Worm (Caenorhabditis elegans) whole organism, early embryonic: ENCODE measurements around the gene C53A5.2.

Experiments
- B0310.2 ChIP-seq: sonication (generic microtip); optimal IDR thresholded peaks from 2 replicates; lab custom pipeline; 2016; ENCODE audit warnings: mild to moderate bottlenecking, missing genetic modification characterization, missing compliant biosample characterization
- F13C5.2 ChIP-seq: sonication (generic microtip); optimal IDR thresholded peaks from 2 replicates; lab custom pipeline; 2017; ENCODE audit warnings: mild to moderate bottlenecking, missing genetic modification characterization, inconsistent platforms, missing compliant biosample characterization
- aly-1 ChIP-seq: sonication (generic microtip); optimal IDR thresholded peaks from 2 replicates; lab custom pipeline; 2016; ENCODE audit warnings: missing genetic modification characterization, missing compliant biosample characterization
- ama-1 ChIP-seq: fragments of 150-350 bp; optimal IDR thresholded peaks from 2 replicates; lab custom pipeline; 2014
- ceh-36 ChIP-seq: sonication (generic microtip); optimal IDR thresholded peaks from 2 replicates; lab custom pipeline; 2016; ENCODE audit warnings: missing genetic modification characterization, inconsistent platforms, missing compliant biosample characterization
- flt-1 ChIP-seq: fragments of 200-800 bp; sonication (Bioruptor generic); IDR thresholded peaks from 2 replicates; pipeline ENCODE4 v1.3.6; 2022; ENCODE audit warnings: missing genetic modification characterization, missing compliant biosample characterization
- hnd-1 ChIP-seq: sonication (generic microtip); optimal IDR thresholded peaks from 2 replicates; lab custom pipeline; 2016; ENCODE audit warnings: missing genetic modification characterization, missing compliant biosample characterization
- pes-1 ChIP-seq: fragments of 200-800 bp; sonication (Bioruptor generic); IDR thresholded peaks from 2 replicates; pipeline ENCODE4 v1.3.6; 2022; ENCODE audit warnings: missing genetic modification reagents, missing genetic modification characterization, missing compliant biosample characterization
- sea-1 ChIP-seq: fragments of 200-800 bp; sonication (Bioruptor generic); conservative IDR thresholded peaks from 2 replicates; pipeline ENCODE4 v1.3.6; 2022; ENCODE audit warnings: missing genetic modification characterization, missing compliant biosample characterization
- tbx-37 ChIP-seq: fragments of 200-800 bp; sonication (Bioruptor generic); conservative IDR thresholded peaks from 2 replicates; pipeline ENCODE4 v1.3.6; 2022; ENCODE audit warnings: missing genetic modification reagents, missing genetic modification characterization, missing compliant biosample characterization
- tra-4 ChIP-seq: sonication (generic microtip); optimal IDR thresholded peaks from 2 replicates; lab custom pipeline; 2017; ENCODE audit warnings: missing genetic modification characterization, missing compliant biosample characterization

ce11 chrV:14527210-14527609, 4.2 kb upstream of the C53A5.2 start:
- TF ChIP-seq ama-1 (no peak), aly-1 (tag; lab: Kevin White, UChicago) (no peak), B0310.2 (tag; lab: Kevin White, UChicago) (no peak), tra-4 (tag; lab: Kevin White, UChicago) (no peak), F13C5.2 (no peak), tbx-37 (no peak), ceh-36 (tag; lab: Kevin White, UChicago) (no peak), hnd-1 (no peak), sea-1 (no peak), flt-1 (GFP tag; lab: Robert Waterston, UW) (no peak), pes-1 (GFP tag; lab: Robert Waterston, UW) (no peak)
